Fruit fly (Drosophila melanogaster): ENCODE data around the gene CG32579.

The CG32579 gene

DNA sequence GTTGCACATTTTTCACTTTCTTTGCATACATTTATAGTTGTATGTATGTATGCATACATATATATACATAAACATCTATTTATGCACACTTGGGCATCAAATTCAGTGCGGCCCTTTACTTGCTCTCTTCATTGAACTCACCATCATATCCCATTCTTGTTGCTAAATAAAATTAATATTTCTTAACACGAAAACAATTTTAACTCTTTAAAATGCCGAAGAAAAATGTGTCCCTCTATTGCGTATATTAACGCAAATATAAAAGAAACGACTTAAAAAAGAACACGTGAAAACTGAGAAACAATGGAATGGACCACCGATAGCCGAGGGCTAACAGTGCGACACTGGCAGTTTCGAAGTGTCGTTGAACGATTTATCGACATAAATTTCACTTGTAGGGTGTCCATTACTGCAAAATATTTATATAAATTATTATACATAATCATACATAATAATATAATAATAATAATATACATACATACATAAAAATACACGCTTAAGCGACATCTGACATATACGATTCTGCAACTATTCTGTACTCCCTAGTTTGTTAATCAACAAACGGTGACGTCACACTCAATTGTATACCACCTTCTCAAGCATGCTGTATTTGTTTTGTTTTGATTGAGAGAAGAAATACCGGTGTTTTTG is 35.7 kb downstream of the CG32579 start, which contains the start of the genes U2af50 and PIG-Q:
U2af50 (minus strand) TSS at position 370 of the 651 bp plus-strand sequence.
PIG-Q (plus strand) TSS at position 474 of the 651 bp plus-strand sequence.
- TF ChIP-seq CG8478 (optimal IDR thresholded peaks at IDR 0.05) (no peak), EcR (GFP tag; optimal IDR thresholded peaks at IDR 0.05) (no peak), usp (GFP tag; optimal IDR thresholded peaks at IDR 0.05) (no peak), pan (optimal IDR thresholded peaks at IDR 0.05) (no peak), Dll (optimal IDR thresholded peaks at IDR 0.05) (no peak), psq (optimal IDR thresholded peaks at IDR 0.05) (no peak)

DNA sequence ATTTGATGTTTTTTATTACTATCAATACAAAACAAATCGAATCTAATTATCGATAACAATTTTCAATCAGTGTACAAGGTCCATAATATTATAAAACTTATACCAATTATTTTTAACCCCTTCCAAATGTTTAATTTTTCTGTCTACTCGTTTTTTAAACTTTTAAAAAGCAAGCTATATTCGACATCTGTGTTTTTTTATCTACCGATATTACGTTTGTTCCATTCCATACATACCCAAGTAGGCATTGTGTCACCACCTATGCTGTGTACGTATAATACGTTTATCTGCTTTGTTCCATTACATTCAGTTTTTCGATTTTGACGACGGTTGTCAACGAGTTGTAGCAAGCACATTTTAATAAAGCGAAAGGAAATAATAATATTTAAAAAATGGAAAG is 38.2 kb downstream of the CG32579 start, which contains the start of gene nonA:
nonA (plus strand) TSS at position 264 of the 400 bp plus-strand sequence.
- no peak for TF ChIP-seq psq (optimal IDR thresholded peaks at IDR 0.05)
- TF ChIP-seq Dll (optimal IDR thresholded peaks at IDR 0.05) = no peak
- no peak for TF ChIP-seq usp (GFP tag; optimal IDR thresholded peaks at IDR 0.05)
- TF ChIP-seq EcR (GFP tag; optimal IDR thresholded peaks at IDR 0.05) = no peak
- no peak for TF ChIP-seq CG8478 (optimal IDR thresholded peaks at IDR 0.05)
- no peak for TF ChIP-seq pan (optimal IDR thresholded peaks at IDR 0.05)

DNA sequence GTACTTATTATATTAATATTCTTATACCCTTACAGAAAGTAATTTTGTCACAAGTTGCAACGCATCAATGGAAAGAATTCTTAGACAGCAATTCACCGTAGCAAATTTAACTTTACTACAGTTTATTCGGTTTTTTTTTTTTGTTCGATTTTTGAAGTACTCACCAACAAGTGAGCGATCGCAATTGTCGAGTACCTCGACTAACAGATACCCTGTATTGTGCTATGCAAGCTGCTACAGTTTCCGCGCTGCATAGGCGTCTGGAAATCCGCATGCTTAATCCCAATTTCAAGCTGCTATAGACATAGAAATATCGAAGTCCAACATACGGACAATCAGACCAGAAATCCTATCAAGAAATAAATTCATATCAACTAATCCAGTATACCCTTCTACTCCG is 45.5 kb downstream of the CG32579 start:
- TF ChIP-seq CG8478 (optimal IDR thresholded peaks at IDR 0.05) (no peak), pan (optimal IDR thresholded peaks at IDR 0.05) (no peak), psq (optimal IDR thresholded peaks at IDR 0.05) (no peak), Dll (optimal IDR thresholded peaks at IDR 0.05) (no peak), EcR (GFP tag; optimal IDR thresholded peaks at IDR 0.05) (no peak), usp (GFP tag; optimal IDR thresholded peaks at IDR 0.05) (no peak)

DNA sequence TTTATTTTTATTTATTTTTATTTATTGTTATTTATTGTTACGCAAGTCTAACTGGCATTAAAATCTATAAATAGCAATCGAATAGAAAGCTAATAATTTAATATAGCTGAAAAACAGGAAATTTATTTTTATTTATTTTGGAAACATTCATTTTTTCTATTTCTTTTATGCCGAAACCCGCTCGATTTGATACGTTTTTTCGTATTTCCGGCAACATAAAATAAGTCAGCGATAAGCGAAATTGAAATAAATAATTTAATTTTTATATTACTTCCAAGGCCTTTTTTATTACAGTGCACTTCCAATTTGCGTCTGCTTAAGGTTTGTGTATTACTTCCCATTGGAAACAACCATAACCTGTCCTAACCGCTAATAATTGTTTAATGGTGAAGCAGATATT is 48.8 kb downstream of the CG32579 start:
- no peak for TF ChIP-seq usp (GFP tag; optimal IDR thresholded peaks at IDR 0.05)
- no peak for TF ChIP-seq Dll (optimal IDR thresholded peaks at IDR 0.05)
- no peak for TF ChIP-seq EcR (GFP tag; optimal IDR thresholded peaks at IDR 0.05)
- no peak for TF ChIP-seq CG8478 (optimal IDR thresholded peaks at IDR 0.05)
- TF ChIP-seq psq (optimal IDR thresholded peaks at IDR 0.05) = no peak

DNA sequence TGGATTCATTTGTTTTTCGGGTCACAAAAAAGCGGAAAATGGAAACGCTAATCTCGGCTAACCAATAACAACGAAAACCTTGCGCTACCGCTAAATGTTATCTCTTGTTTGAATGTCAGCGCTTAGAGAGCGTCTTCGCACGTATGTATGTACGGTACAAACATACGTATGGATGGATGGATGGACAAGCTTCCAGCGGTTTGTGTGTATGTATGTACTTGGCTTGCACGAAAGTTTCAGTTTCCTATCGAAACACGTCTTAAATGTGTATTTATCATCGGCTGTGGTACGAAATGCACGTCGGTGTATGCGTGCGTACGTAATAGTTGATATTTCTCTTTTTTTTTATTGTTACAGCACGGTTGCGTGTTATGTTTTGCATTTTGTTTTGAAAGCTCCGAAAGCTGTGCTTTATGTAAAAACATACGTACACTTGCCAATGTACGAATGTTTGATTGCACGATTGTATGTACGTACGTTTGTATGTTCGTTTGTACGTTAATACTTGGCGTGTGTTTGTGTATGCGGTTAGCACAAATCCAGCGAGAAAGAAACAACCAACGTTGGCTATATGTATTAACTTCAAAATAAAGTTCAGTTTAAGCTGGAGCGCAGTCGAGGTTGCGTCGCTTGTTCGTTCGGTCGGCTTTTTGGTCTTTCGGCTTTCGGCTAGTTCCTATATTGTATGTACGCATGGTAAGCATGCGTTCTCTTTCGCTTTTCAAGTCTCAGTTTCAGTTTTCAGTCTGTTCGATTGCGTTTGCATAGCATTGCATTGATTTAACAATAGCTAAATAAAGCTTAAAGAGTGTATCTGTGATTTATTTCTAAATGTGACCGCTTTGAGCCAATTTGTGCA is 49.6 kb downstream of the CG32579 start, which contains the start of gene Fur2:
Fur2 (plus strand) TSS at position 595 of the 859 bp plus-strand sequence.
- no peak for TF ChIP-seq Dll (optimal IDR thresholded peaks at IDR 0.05)
- TF ChIP-seq psq (optimal IDR thresholded peaks at IDR 0.05) = no peak
- no peak for TF ChIP-seq EcR (GFP tag; optimal IDR thresholded peaks at IDR 0.05)
- no peak for TF ChIP-seq usp (GFP tag; optimal IDR thresholded peaks at IDR 0.05)
- no peak for TF ChIP-seq CG8478 (optimal IDR thresholded peaks at IDR 0.05)
- TF ChIP-seq pan (optimal IDR thresholded peaks at IDR 0.05) = no peak

DNA sequence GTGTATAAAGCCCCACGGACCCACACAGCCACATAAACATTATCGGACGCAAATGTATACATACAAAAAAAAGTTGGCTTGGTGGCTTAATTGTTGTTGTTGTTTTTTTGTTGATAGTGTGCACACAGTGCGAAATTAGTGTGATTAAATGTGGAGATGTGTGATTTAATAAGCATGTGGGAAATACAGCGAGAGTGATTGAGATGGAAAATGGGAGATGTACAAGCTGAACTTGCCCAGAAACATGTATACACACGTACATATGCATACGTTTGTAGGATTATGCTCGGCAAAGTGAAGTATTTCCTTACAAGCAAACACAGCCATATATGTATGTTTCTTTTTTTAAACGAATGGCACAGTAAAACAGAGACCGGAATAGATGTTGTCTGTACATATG is 50.5 kb downstream of the CG32579 start:
- TF ChIP-seq psq (optimal IDR thresholded peaks at IDR 0.05) = no peak
- no peak for TF ChIP-seq Dll (optimal IDR thresholded peaks at IDR 0.05)
- TF ChIP-seq pan (optimal IDR thresholded peaks at IDR 0.05) = no peak
- no peak for TF ChIP-seq usp (GFP tag; optimal IDR thresholded peaks at IDR 0.05)
- no peak for TF ChIP-seq EcR (GFP tag; optimal IDR thresholded peaks at IDR 0.05)
- no peak for TF ChIP-seq CG8478 (optimal IDR thresholded peaks at IDR 0.05)

DNA sequence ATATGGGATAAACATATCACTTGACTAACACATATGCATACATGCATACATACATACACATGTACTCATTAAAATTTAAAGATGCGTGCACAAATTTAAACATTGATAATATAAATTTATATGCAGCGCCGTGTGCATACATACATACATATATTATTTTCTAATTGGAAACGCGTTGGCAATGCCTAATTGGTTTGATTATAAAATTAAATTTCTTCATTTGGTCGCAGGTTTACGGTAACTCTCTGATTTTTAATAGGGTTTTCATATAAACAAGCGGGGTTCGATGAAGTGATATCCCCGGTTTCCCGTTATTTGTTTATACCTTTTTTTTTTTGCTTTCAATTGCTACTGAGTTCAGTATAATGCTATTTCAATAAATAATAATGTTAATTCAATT is 51.0 kb downstream of the CG32579 start:
- TF ChIP-seq usp (GFP tag; optimal IDR thresholded peaks at IDR 0.05) (no peak), psq (optimal IDR thresholded peaks at IDR 0.05) (no peak), pan (optimal IDR thresholded peaks at IDR 0.05) (no peak), Dll (optimal IDR thresholded peaks at IDR 0.05) (no peak), CG8478 (optimal IDR thresholded peaks at IDR 0.05) (no peak), EcR (GFP tag; optimal IDR thresholded peaks at IDR 0.05) (no peak)
